Worm (Caenorhabditis elegans): Measurements from ENCODE around the gene rpl-18.

The rpl-18 gene

ce11 chrIV:13777480-13777879 is at the start of gene rpl-18:
rpl-18 (plus strand) TSS chrIV:13777865.
- no peak for TF ChIP-seq hmg-4 (GFP tag; optimal IDR thresholded peaks at IDR 0.05)
- TF ChIP-seq F13C5.2 (tag; optimal IDR thresholded peaks at IDR 0.05): peak; percentile 22
- TF ChIP-seq sea-1 (GFP tag; conservative IDR thresholded peaks at IDR 0.05): no peak
- no peak for TF ChIP-seq pes-1 (GFP tag; IDR thresholded peaks at IDR 0.05)
- no peak for TF ChIP-seq B0310.2 (tag; optimal IDR thresholded peaks at IDR 0.05)

ce11 chrIV:13727865-13728264 is 49.8 kb upstream of the rpl-18 start:
- TF ChIP-seq aly-1 (tag; optimal IDR thresholded peaks at IDR 0.05): no peak
- TF ChIP-seq scrt-1 (GFP tag; IDR thresholded peaks at IDR 0.05): no peak
- TF ChIP-seq pes-1 (GFP tag; IDR thresholded peaks at IDR 0.05): no peak
- TF ChIP-seq hmbx-1 (tag; optimal IDR thresholded peaks at IDR 0.05): no peak
- TF ChIP-seq hnd-1 (tag; optimal IDR thresholded peaks at IDR 0.05): no peak
- no peak for TF ChIP-seq B0310.2 (tag; optimal IDR thresholded peaks at IDR 0.05)
- no peak for TF ChIP-seq tbx-11 (GFP tag; IDR thresholded peaks at IDR 0.05)
- no peak for TF ChIP-seq sea-1 (GFP tag; conservative IDR thresholded peaks at IDR 0.05)
- TF ChIP-seq ceh-13 (GFP tag; optimal IDR thresholded peaks at IDR 0.05): no peak
- TF ChIP-seq tbx-37 (GFP tag; conservative IDR thresholded peaks at IDR 0.05): no peak
- no peak for TF ChIP-seq ets-7 (tag; optimal IDR thresholded peaks at IDR 0.05)
- TF ChIP-seq tra-4 (tag; optimal IDR thresholded peaks at IDR 0.05): no peak
- no peak for TF ChIP-seq flt-1 (GFP tag; IDR thresholded peaks at IDR 0.05)
- no peak for TF ChIP-seq hmg-4 (GFP tag; optimal IDR thresholded peaks at IDR 0.05)
- TF ChIP-seq F13C5.2 (tag; optimal IDR thresholded peaks at IDR 0.05): no peak
- TF ChIP-seq ceh-36 (tag; optimal IDR thresholded peaks at IDR 0.05): no peak
- no peak for TF ChIP-seq ama-1 (optimal IDR thresholded peaks at IDR 0.05)

ce11 chrIV:13742244-13742643 is 35.4 kb upstream of the rpl-18 start, which contains the start of gene C47A4.3:
C47A4.3 (minus strand) TSS chrIV:13742344.
- TF ChIP-seq hnd-1 (tag; optimal IDR thresholded peaks at IDR 0.05) (no peak), sea-1 (GFP tag; conservative IDR thresholded peaks at IDR 0.05) (no peak), ceh-13 (GFP tag; optimal IDR thresholded peaks at IDR 0.05) (no peak), scrt-1 (GFP tag; IDR thresholded peaks at IDR 0.05) (no peak), B0310.2 (tag; optimal IDR thresholded peaks at IDR 0.05) (no peak), ceh-36 (tag; optimal IDR thresholded peaks at IDR 0.05) (no peak)

- TF ChIP-seq ama-1 (optimal IDR thresholded peaks at IDR 0.05) (no peak), hmg-4 (GFP tag; optimal IDR thresholded peaks at IDR 0.05) (no peak), pes-1 (GFP tag; IDR thresholded peaks at IDR 0.05) (no peak)
These were observed 32.3 kb upstream of the rpl-18 start, which contains the start of gene C47A4.5 for ce11 chrIV:13745409-13745808. C47A4.5 (plus strand) TSS chrIV:13745709.

ce11 chrIV:13748798-13749197 is 28.9 kb upstream of the rpl-18 start:
- TF ChIP-seq sea-1 (GFP tag; conservative IDR thresholded peaks at IDR 0.05): no peak
- no peak for TF ChIP-seq flt-1 (GFP tag; IDR thresholded peaks at IDR 0.05)
- TF ChIP-seq ets-7 (tag; optimal IDR thresholded peaks at IDR 0.05): no peak
- TF ChIP-seq ama-1 (optimal IDR thresholded peaks at IDR 0.05): no peak
- no peak for TF ChIP-seq B0310.2 (tag; optimal IDR thresholded peaks at IDR 0.05)
- no peak for TF ChIP-seq tra-4 (tag; optimal IDR thresholded peaks at IDR 0.05)
- no peak for TF ChIP-seq aly-1 (tag; optimal IDR thresholded peaks at IDR 0.05)
- no peak for TF ChIP-seq ceh-13 (GFP tag; optimal IDR thresholded peaks at IDR 0.05)
- TF ChIP-seq scrt-1 (GFP tag; IDR thresholded peaks at IDR 0.05): no peak
- TF ChIP-seq hmg-4 (GFP tag; optimal IDR thresholded peaks at IDR 0.05): no peak
- TF ChIP-seq tbx-37 (GFP tag; conservative IDR thresholded peaks at IDR 0.05): no peak
- TF ChIP-seq F13C5.2 (tag; optimal IDR thresholded peaks at IDR 0.05): no peak
- TF ChIP-seq pes-1 (GFP tag; IDR thresholded peaks at IDR 0.05): no peak
- no peak for TF ChIP-seq hmbx-1 (tag; optimal IDR thresholded peaks at IDR 0.05)
- TF ChIP-seq ceh-36 (tag; optimal IDR thresholded peaks at IDR 0.05): no peak
- no peak for TF ChIP-seq hnd-1 (tag; optimal IDR thresholded peaks at IDR 0.05)

ce11 chrIV:13750033-13750432 is 27.6 kb upstream of the rpl-18 start, which contains the start of gene sorb-1:
sorb-1 (plus strand) TSS chrIV:13750333.
- no peak for TF ChIP-seq ama-1 (optimal IDR thresholded peaks at IDR 0.05)
- no peak for TF ChIP-seq tbx-11 (GFP tag; IDR thresholded peaks at IDR 0.05)
- TF ChIP-seq sea-1 (GFP tag; conservative IDR thresholded peaks at IDR 0.05): no peak
- no peak for TF ChIP-seq B0310.2 (tag; optimal IDR thresholded peaks at IDR 0.05)
- no peak for TF ChIP-seq tbx-37 (GFP tag; conservative IDR thresholded peaks at IDR 0.05)
- no peak for TF ChIP-seq tra-4 (tag; optimal IDR thresholded peaks at IDR 0.05)
- no peak for TF ChIP-seq aly-1 (tag; optimal IDR thresholded peaks at IDR 0.05)
- no peak for TF ChIP-seq hmbx-1 (tag; optimal IDR thresholded peaks at IDR 0.05)
- TF ChIP-seq flt-1 (GFP tag; IDR thresholded peaks at IDR 0.05): no peak
- TF ChIP-seq scrt-1 (GFP tag; IDR thresholded peaks at IDR 0.05): no peak
- no peak for TF ChIP-seq ets-7 (tag; optimal IDR thresholded peaks at IDR 0.05)
- TF ChIP-seq ceh-36 (tag; optimal IDR thresholded peaks at IDR 0.05): no peak
- TF ChIP-seq hmg-4 (GFP tag; optimal IDR thresholded peaks at IDR 0.05): no peak
- TF ChIP-seq F13C5.2 (tag; optimal IDR thresholded peaks at IDR 0.05): no peak
- no peak for TF ChIP-seq ceh-13 (GFP tag; optimal IDR thresholded peaks at IDR 0.05)
- no peak for TF ChIP-seq hnd-1 (tag; optimal IDR thresholded peaks at IDR 0.05)
- no peak for TF ChIP-seq pes-1 (GFP tag; IDR thresholded peaks at IDR 0.05)

ce11 chrIV:13755619-13756018 is 22.0 kb upstream of the rpl-18 start:
- TF ChIP-seq tbx-11 (GFP tag; IDR thresholded peaks at IDR 0.05): no peak
- TF ChIP-seq F13C5.2 (tag; optimal IDR thresholded peaks at IDR 0.05): no peak
- TF ChIP-seq ets-7 (tag; optimal IDR thresholded peaks at IDR 0.05): no peak
- TF ChIP-seq scrt-1 (GFP tag; IDR thresholded peaks at IDR 0.05): no peak
- TF ChIP-seq aly-1 (tag; optimal IDR thresholded peaks at IDR 0.05): no peak
- no peak for TF ChIP-seq tra-4 (tag; optimal IDR thresholded peaks at IDR 0.05)
- no peak for TF ChIP-seq pes-1 (GFP tag; IDR thresholded peaks at IDR 0.05)
- no peak for TF ChIP-seq hmbx-1 (tag; optimal IDR thresholded peaks at IDR 0.05)
- no peak for TF ChIP-seq flt-1 (GFP tag; IDR thresholded peaks at IDR 0.05)
- TF ChIP-seq hmg-4 (GFP tag; optimal IDR thresholded peaks at IDR 0.05): no peak
- no peak for TF ChIP-seq ama-1 (optimal IDR thresholded peaks at IDR 0.05)
- no peak for TF ChIP-seq ceh-13 (GFP tag; optimal IDR thresholded peaks at IDR 0.05)
- no peak for TF ChIP-seq ceh-36 (tag; optimal IDR thresholded peaks at IDR 0.05)

- TF ChIP-seq scrt-1 (GFP tag; IDR thresholded peaks at IDR 0.05) (no peak), ceh-36 (tag; optimal IDR thresholded peaks at IDR 0.05) (no peak)
These were observed 14.2 kb upstream of the rpl-18 start for ce11 chrIV:13763449-13763848.
